Worm (Caenorhabditis elegans) whole organism, L2 larva: ENCODE data around the gene C47E12.9.

Source experiments
- C34F6.9 ChIP-seq: fragments of 150-350 bp; optimal IDR thresholded peaks from 2 replicates; lab custom pipeline; 2014; ENCODE audit warnings: missing biosample characterization, missing genetic modification characterization
- F13H6.1 ChIP-seq: sonication (generic microtip); optimal IDR thresholded peaks from 2 replicates; lab custom pipeline; 2016; ENCODE audit warnings: missing genetic modification characterization, missing compliant biosample characterization
- R02D3.7 ChIP-seq: fragments of 150-350 bp; optimal IDR thresholded peaks from 2 replicates; lab custom pipeline; 2014; ENCODE audit warnings: missing biosample characterization, missing genetic modification characterization
- Y55F3AM.14 ChIP-seq: fragments of 200-800 bp; sonication (Bioruptor generic); optimal IDR thresholded peaks from 2 replicates; lab custom pipeline; 2018; ENCODE audit warnings: mild to moderate bottlenecking, missing genetic modification characterization, missing compliant biosample characterization
- ZK546.5 ChIP-seq: sonication (generic microtip); optimal IDR thresholded peaks from 2 replicates; lab custom pipeline; 2017; ENCODE audit warnings: missing biosample characterization, missing genetic modification characterization
- alr-1 ChIP-seq: fragments of 150-350 bp; optimal IDR thresholded peaks from 2 replicates; lab custom pipeline; 2014; ENCODE audit warnings: missing biosample characterization, missing genetic modification characterization
- aly-2 ChIP-seq: fragments of 150-350 bp; optimal IDR thresholded peaks from 2 replicates; lab custom pipeline; 2014; ENCODE audit warnings: missing biosample characterization, missing genetic modification characterization
- ama-1 ChIP-seq: fragments of 150-350 bp; optimal IDR thresholded peaks from 2 replicates; lab custom pipeline; 2018; ENCODE audit warnings: inconsistent platforms
- ceh-16 ChIP-seq: fragments of 150-350 bp; optimal IDR thresholded peaks from 2 replicates; lab custom pipeline; 2014; ENCODE audit warnings: missing biosample characterization, missing genetic modification characterization
- ceh-82 ChIP-seq: fragments of 150-350 bp; optimal IDR thresholded peaks from 2 replicates; lab custom pipeline; 2014; ENCODE audit warnings: missing biosample characterization, missing genetic modification characterization
- crh-2 ChIP-seq: sonication (generic microtip); optimal IDR thresholded peaks from 2 replicates; lab custom pipeline; 2017; ENCODE audit warnings: missing biosample characterization, missing genetic modification characterization
- dmd-4 ChIP-seq: sonication (generic microtip); optimal IDR thresholded peaks from 2 replicates; lab custom pipeline; 2017; ENCODE audit warnings: missing biosample characterization, missing genetic modification characterization
- elt-1 ChIP-seq: fragments of 150-350 bp; optimal IDR thresholded peaks from 2 replicates; lab custom pipeline; 2014; ENCODE audit warnings: missing biosample characterization, missing genetic modification characterization
- elt-3 ChIP-seq: sonication (generic microtip); optimal IDR thresholded peaks from 2 replicates; lab custom pipeline; 2017; ENCODE audit warnings: missing biosample characterization, missing genetic modification characterization
- gmeb-1 ChIP-seq: fragments of 150-350 bp; optimal IDR thresholded peaks from 2 replicates; lab custom pipeline; 2014; ENCODE audit warnings: missing biosample characterization, missing genetic modification characterization
- lin-13 ChIP-seq: fragments of 150-350 bp; optimal IDR thresholded peaks from 2 replicates; lab custom pipeline; 2014; ENCODE audit warnings: missing biosample characterization, missing genetic modification reagents, missing genetic modification characterization
- lin-39 ChIP-seq: fragments of 150-350 bp; optimal IDR thresholded peaks from 2 replicates; lab custom pipeline; 2014; ENCODE audit warnings: missing biosample characterization, missing genetic modification reagents, missing genetic modification characterization
- lsy-2 ChIP-seq, 2 experiments: fragments of 150-350 bp in 1 of 2; sonication (generic microtip) in 1 of 2; optimal IDR thresholded peaks; 2 replicates each; lab custom pipeline; 2014 to 2017; ENCODE audit warnings: missing biosample characterization in 2 of 2, missing genetic modification characterization in 2 of 2
- mbf-1 ChIP-seq: sonication (generic microtip); optimal IDR thresholded peaks from 2 replicates; lab custom pipeline; 2017; ENCODE audit warnings: missing biosample characterization, missing genetic modification characterization
- mdl-1 ChIP-seq, 2 experiments: fragments of 150-350 bp in 1 of 2; sonication (generic microtip) in 1 of 2; optimal IDR thresholded peaks; 2 replicates each; lab custom pipeline; 2017; ENCODE audit warnings: missing biosample characterization in 2 of 2, missing genetic modification characterization in 2 of 2
- nhr-11 ChIP-seq: fragments of 150-350 bp; optimal IDR thresholded peaks from 2 replicates; lab custom pipeline; 2014; ENCODE audit warnings: missing biosample characterization, missing genetic modification characterization
- nhr-12 ChIP-seq: fragments of 150-350 bp; optimal IDR thresholded peaks from 2 replicates; lab custom pipeline; 2014; ENCODE audit warnings: missing biosample characterization, missing genetic modification characterization
- nhr-129 ChIP-seq: fragments of 150-350 bp; optimal IDR thresholded peaks from 2 replicates; lab custom pipeline; 2014; ENCODE audit warnings: missing biosample characterization, missing genetic modification characterization
- nhr-23 ChIP-seq: fragments of 150-350 bp; optimal IDR thresholded peaks from 2 replicates; lab custom pipeline; 2014; ENCODE audit warnings: missing biosample characterization, missing genetic modification reagents, missing genetic modification characterization
- nhr-237 ChIP-seq: fragments of 150-350 bp; optimal IDR thresholded peaks from 2 replicates; lab custom pipeline; 2014; ENCODE audit warnings: missing biosample characterization, missing genetic modification characterization
- nhr-25 ChIP-seq: fragments of 150-350 bp; sonication (generic microtip); optimal IDR thresholded peaks from 3 replicates; lab custom pipeline; 2014; ENCODE audit warnings: missing biosample characterization, missing genetic modification characterization
- nhr-6 ChIP-seq: fragments of 150-350 bp; optimal IDR thresholded peaks from 2 replicates; lab custom pipeline; 2014; ENCODE audit warnings: missing biosample characterization, missing genetic modification characterization
- nhr-77 ChIP-seq: fragments of 150-350 bp; optimal IDR thresholded peaks from 2 replicates; lab custom pipeline; 2014; ENCODE audit warnings: missing biosample characterization, missing genetic modification characterization
- peb-1 ChIP-seq: fragments of 150-350 bp; optimal IDR thresholded peaks from 2 replicates; lab custom pipeline; 2014; ENCODE audit warnings: missing biosample characterization, missing genetic modification characterization
- skn-1 ChIP-seq: sonication (generic microtip); optimal IDR thresholded peaks from 2 replicates; lab custom pipeline; 2017; ENCODE audit warnings: missing biosample characterization, missing genetic modification characterization
- sma-3 ChIP-seq: sonication (generic microtip); optimal IDR thresholded peaks from 2 replicates; lab custom pipeline; 2016; ENCODE audit warnings: missing genetic modification reagents, missing genetic modification characterization, missing compliant biosample characterization
- sma-9 ChIP-seq, 2 experiments: fragments of 150-350 bp in 1 of 2; sonication (generic microtip) in 1 of 2; optimal IDR thresholded peaks; 2 replicates each; lab custom pipeline; 2014 to 2016; ENCODE audit warnings: missing genetic modification characterization in 2 of 2, mild to moderate bottlenecking in 1 of 2, missing biosample characterization in 1 of 2, missing compliant biosample characterization in 1 of 2, missing genetic modification reagents in 1 of 2, moderate library complexity in 1 of 2
- snpc-4 ChIP-seq: fragments of 150-350 bp; optimal IDR thresholded peaks from 2 replicates; lab custom pipeline; 2014; ENCODE audit warnings: missing biosample characterization, missing genetic modification characterization
- unc-39 ChIP-seq: fragments of 150-350 bp; optimal IDR thresholded peaks from 2 replicates; lab custom pipeline; 2014; ENCODE audit warnings: missing biosample characterization, missing genetic modification characterization
- unc-55 ChIP-seq: fragments of 150-350 bp; sonication (generic microtip); optimal IDR thresholded peaks from 3 replicates; lab custom pipeline; 2014; ENCODE audit warnings: missing biosample characterization, missing genetic modification reagents, missing genetic modification characterization
- unc-62 ChIP-seq: fragments of 150-350 bp; optimal IDR thresholded peaks from 2 replicates; lab custom pipeline; 2014; ENCODE audit warnings: missing biosample characterization, missing genetic modification reagents, missing genetic modification characterization
- ztf-1 ChIP-seq: fragments of 200-800 bp; sonication (Bioruptor generic); conservative IDR thresholded peaks from 2 replicates; pipeline ENCODE4 v1.3.6; 2022; ENCODE audit warnings: missing genetic modification characterization, missing compliant biosample characterization
- ztf-11 ChIP-seq: sonication (generic microtip); optimal IDR thresholded peaks from 2 replicates; lab custom pipeline; 2017; ENCODE audit warnings: missing biosample characterization, missing genetic modification characterization

The C47E12.9 gene

DNA sequence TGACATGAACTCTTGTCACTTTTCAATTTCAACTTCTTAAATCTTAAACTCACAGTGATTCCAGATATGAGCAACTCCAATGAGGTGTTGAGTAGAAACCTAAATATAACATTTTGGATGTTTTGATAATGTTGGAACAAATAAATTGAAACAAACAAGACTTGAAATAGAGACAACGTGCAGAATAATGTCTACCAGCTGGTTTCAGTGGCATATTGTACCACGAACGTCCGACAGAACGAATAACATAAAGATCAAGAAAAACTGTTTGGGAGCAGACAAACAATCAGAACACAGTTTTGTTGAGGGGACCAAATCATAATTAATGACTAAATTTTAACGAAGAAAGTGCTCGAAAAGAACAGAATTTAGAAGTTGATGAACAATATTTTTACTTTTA, 21.2 kb upstream of the C47E12.9 start, which contains the start of gene gon-1:
TSS of gene gon-1 (minus strand) at position 101 of the 400 bp plus-strand sequence.
- TF ChIP-seq crh-2 (tag; lab: Kevin White, UChicago) (no peak), gmeb-1 (tag; lab: Kevin White, UChicago) (no peak), nhr-129 (no peak), ceh-16 (tag; lab: Kevin White, UChicago) (no peak)

DNA sequence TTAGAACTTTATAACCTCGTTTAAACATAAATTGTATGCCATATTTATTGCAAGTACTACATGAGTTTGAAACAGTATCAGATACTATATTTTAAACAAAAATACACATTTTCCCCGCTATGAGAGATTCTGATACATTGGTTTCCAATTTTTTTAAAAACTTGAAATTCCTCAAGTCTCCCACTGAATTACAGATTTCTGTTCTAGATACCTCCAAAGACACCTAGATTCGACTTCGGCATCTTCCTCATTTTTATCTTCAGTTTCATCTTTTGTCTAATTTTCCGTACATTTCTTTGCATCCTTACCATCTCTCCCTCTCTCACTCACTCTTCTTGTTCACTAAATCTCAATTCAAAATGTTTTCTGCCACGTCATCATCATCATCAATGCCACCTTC, 10.5 kb upstream of the C47E12.9 start, which contains the start of gene T13H10.2:
TSS of gene T13H10.2 (plus strand) at position 301 of the 400 bp plus-strand sequence.
- TF ChIP-seq lin-39 (tag; lab: Kevin White, UChicago) (no peak), crh-2 (tag; lab: Kevin White, UChicago) (peak; percentile 56), ceh-82 (tag; lab: Kevin White, UChicago) (no peak), R02D3.7 (tag; lab: Kevin White, UChicago) (no peak)
- TF ChIP-seq, all 48 proteins: peak for 1

DNA sequence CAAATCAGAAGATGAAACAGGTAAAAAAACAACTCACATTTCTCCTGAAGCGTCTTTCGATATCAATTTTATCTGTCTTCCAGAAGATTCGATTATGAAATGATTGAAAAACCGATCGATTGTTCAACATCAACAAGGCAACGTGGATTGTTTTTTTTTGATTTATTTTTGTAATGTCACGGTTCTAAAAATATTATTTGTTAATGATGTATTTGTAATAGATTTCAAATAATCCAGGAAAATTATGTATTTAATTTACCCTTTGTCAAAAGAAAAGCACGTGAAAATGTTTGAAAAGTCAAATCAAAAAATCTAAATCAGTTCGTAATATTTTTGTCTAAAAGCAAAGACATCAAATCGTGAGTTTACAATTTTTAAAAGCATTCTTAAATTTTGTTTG, 5.4 kb upstream of the C47E12.9 start, which contains the start of the genes kin-5 and C47E12.11:
TSS of gene kin-5 (minus strand) at position 101 of the 400 bp plus-strand sequence.
TSS of gene C47E12.11 (plus strand) at position 320 of the 400 bp plus-strand sequence.
- TF ChIP-seq nhr-77 (tag; lab: Kevin White, UChicago) (no peak), lin-39 (tag; lab: Kevin White, UChicago) (no peak), nhr-6 (tag; lab: Kevin White, UChicago) (no peak), nhr-25 (tag; lab: Kevin White, UChicago) (no peak), mbf-1 (tag; lab: Kevin White, UChicago) (no peak), aly-2 (tag; lab: Kevin White, UChicago) (no peak), sma-9 (GFP tag; optimal IDR thresholded peaks at IDR 0.05; lab: Kevin White, UChicago) (no peak), sma-9 (tag; optimal IDR thresholded peaks at IDR 0.05; lab: Kevin White, UChicago) (no peak), ceh-16 (tag; lab: Kevin White, UChicago) (no peak), lsy-2 (tag; optimal IDR thresholded peaks at IDR 0.05; lab: Kevin White, UChicago) (no peak), ztf-1 (no peak), peb-1 (no peak)

DNA sequence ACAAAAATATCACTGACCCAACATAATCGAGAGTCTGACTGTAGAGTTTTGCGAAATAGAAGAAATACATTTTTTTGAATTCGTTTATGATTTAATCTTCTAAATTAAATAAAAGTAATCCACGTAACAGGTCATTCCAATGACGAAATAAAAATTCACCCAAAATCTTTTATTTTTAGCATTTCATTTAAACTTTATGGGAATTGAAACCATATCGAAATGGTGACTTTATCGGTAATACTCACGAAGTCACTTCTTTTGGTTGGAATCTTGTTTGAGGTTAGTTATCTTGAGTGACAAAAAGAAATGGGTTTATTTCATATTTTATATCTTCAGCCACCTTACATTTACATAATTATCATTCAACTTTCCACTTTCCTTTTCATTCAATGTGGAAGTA, 1.9 kb upstream of the C47E12.9 start, which contains the start of the genes C47E12.12 and C47E12.10:
TSS of gene C47E12.12 (minus strand) at position 101 of the 400 bp plus-strand sequence.
TSS of gene C47E12.10 (plus strand) at position 172 of the 400 bp plus-strand sequence.
- no peak for TF ChIP-seq C34F6.9
- no peak for TF ChIP-seq Y55F3AM.14
- no peak for TF ChIP-seq elt-1 (tag; lab: Kevin White, UChicago)
- TF ChIP-seq F13H6.1 (tag; lab: Kevin White, UChicago) = no peak
- TF ChIP-seq sma-3 (GFP tag; lab: Kevin White, UChicago) = no peak
- TF ChIP-seq R02D3.7 (tag; lab: Kevin White, UChicago) = no peak
- no peak for TF ChIP-seq lin-13
- TF ChIP-seq nhr-23 (tag; lab: Kevin White, UChicago) = no peak
- TF ChIP-seq alr-1 (tag; lab: Kevin White, UChicago) = no peak
- no peak for TF ChIP-seq dmd-4 (tag; lab: Kevin White, UChicago)
- TF ChIP-seq nhr-11 (tag; lab: Kevin White, UChicago) = no peak
- no peak for TF ChIP-seq ama-1 (lab: Kevin White, UChicago)

DNA sequence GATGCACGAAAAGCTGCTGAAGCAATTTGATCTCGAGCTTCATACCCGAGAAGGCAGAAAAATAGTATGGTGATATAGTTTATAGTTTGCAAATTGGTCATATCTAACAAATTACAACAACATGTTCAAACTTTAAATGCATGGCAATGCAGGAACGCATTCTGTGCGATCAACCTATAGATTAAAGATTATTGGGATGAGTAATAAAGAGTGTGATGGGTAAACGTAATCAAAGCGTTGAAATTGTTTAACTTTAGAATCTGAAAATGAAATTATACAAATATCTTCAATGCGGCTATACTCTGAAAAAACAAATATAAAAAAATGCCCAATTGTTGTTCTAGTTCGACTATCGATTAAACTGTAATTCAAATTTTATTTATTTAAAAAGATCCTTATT, 1.8 kb downstream of the C47E12.9 start, which contains the start of gene C47E12.14:
TSS of gene C47E12.14 (minus strand) at position 101 of the 400 bp plus-strand sequence.
- TF ChIP-seq nhr-12 (no peak), ama-1 (lab: Kevin White, UChicago) (no peak), nhr-11 (tag; lab: Kevin White, UChicago) (no peak), elt-3 (tag; lab: Kevin White, UChicago) (no peak)

DNA sequence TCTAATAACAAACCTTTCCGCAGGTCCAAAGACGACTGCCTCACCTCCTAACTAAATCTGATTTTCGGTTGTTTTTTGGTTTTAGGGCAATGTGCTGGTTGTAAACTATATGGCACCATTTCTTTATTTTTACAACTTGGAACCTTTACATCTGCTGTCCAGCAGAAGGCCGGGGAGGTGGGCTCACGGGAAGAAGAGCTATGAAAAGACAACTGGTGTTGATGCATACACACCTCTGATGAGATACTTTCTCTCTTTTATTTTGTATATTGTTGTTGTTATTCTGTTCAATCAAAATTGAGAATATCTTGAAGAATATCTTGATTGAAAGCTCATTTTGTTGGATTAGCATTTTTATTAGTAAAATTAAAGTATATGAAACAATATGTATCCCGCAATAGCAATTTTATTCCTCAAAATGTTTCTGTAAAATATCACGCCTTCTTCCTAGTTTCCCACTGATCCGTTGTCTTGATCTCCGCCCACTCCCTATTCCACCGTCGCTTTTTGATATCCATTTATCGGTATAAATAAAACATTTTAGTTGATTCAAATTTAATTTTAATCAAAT, 3.2 kb downstream of the C47E12.9 start, which contains the start of gene dhp-2:
TSS of gene dhp-2 (plus strand) at position 521 of the 571 bp plus-strand sequence.
- TF ChIP-seq lin-39 (tag; lab: Kevin White, UChicago) (no peak), nhr-23 (tag; lab: Kevin White, UChicago) (no peak), mdl-1 (tag; optimal IDR thresholded peaks at IDR 0.05; lab: Kevin White, UChicago) (no peak), nhr-12 (no peak), sma-9 (GFP tag; optimal IDR thresholded peaks at IDR 0.05; lab: Kevin White, UChicago) (no peak), sma-9 (tag; optimal IDR thresholded peaks at IDR 0.05; lab: Kevin White, UChicago) (no peak), snpc-4 (tag; lab: Kevin White, UChicago) (no peak), ZK546.5 (tag; lab: Kevin White, UChicago) (no peak), ztf-11 (no peak), alr-1 (tag; lab: Kevin White, UChicago) (no peak), lin-13 (no peak), R02D3.7 (tag; lab: Kevin White, UChicago) (no peak), nhr-25 (tag; lab: Kevin White, UChicago) (no peak), nhr-237 (no peak), unc-62 (GFP tag; lab: Kevin White, UChicago) (no peak), skn-1 (no peak), ceh-16 (tag; lab: Kevin White, UChicago) (no peak), ceh-82 (tag; lab: Kevin White, UChicago) (no peak), unc-39 (tag; lab: Kevin White, UChicago) (no peak), gmeb-1 (tag; lab: Kevin White, UChicago) (no peak), unc-55 (GFP tag; lab: Kevin White, UChicago) (no peak)
